Worm (Caenorhabditis elegans) whole organism, young adult: Measurements from ENCODE around the gene nifk-1.

Experiments
- C06A6.2 ChIP-seq: fragments of 200-800 bp; sonication (Bioruptor generic); conservative IDR thresholded peaks from 2 replicates; pipeline ENCODE4 v1.3.6; 2022; ENCODE audit warnings: missing genetic modification characterization, missing compliant biosample characterization
- C17E4.6 ChIP-seq: fragments of 200-800 bp; sonication (Bioruptor generic); IDR thresholded peaks from 2 replicates; pipeline ENCODE4 v1.3.6; 2022; ENCODE audit warnings: missing genetic modification reagents, missing genetic modification characterization, missing compliant biosample characterization
- F22D6.2 ChIP-seq: sonication (generic microtip); optimal IDR thresholded peaks from 2 replicates; lab custom pipeline; 2016; ENCODE audit warnings: mild to moderate bottlenecking, missing genetic modification characterization, missing compliant biosample characterization
- F23B12.7 ChIP-seq: sonication (generic microtip); optimal IDR thresholded peaks from 2 replicates; lab custom pipeline; 2017; ENCODE audit warnings: missing genetic modification characterization, mild to moderate bottlenecking, missing compliant biosample characterization, antibody characterized with exemption, moderate library complexity; ENCODE audit not compliant: insufficient read depth
- F49E8.2 ChIP-seq: sonication (generic microtip); optimal IDR thresholded peaks from 3 replicates; lab custom pipeline; 2017; ENCODE audit warnings: missing genetic modification characterization, mild to moderate bottlenecking, missing compliant biosample characterization, antibody characterized with exemption, moderate library complexity; ENCODE audit not compliant: insufficient read depth
- F52B5.7 ChIP-seq: sonication (generic microtip); optimal IDR thresholded peaks from 2 replicates; lab custom pipeline; 2016; ENCODE audit warnings: mild to moderate bottlenecking, missing genetic modification characterization, missing compliant biosample characterization
- F57C9.4 ChIP-seq: sonication (generic microtip); optimal IDR thresholded peaks from 2 replicates; lab custom pipeline; 2017; ENCODE audit warnings: mild to moderate bottlenecking, missing genetic modification characterization, missing compliant biosample characterization
- Y56A3A.18 ChIP-seq: fragments of 200-800 bp; sonication (Bioruptor generic); IDR thresholded peaks from 2 replicates; pipeline ENCODE4 v1.3.6; 2022; ENCODE audit warnings: missing genetic modification reagents, missing genetic modification characterization, missing compliant biosample characterization
- ama-1 ChIP-seq, 3 experiments: fragments of 150-350 bp in 1 of 3; sonication (generic microtip) in 2 of 3; optimal IDR thresholded peaks; 2 replicates each; lab custom pipeline; 2014 to 2018; ENCODE audit warnings: missing biosample characterization in 2 of 3, missing genetic modification characterization in 2 of 3, missing genetic modification reagents in 2 of 3
- aptf-3 ChIP-seq: fragments of 200-800 bp; sonication (Bioruptor generic); IDR thresholded peaks from 2 replicates; pipeline ENCODE4 v1.3.6; 2022; ENCODE audit warnings: missing genetic modification characterization, missing compliant biosample characterization
- cebp-2 ChIP-seq: fragments of 200-800 bp; sonication (Bioruptor generic); IDR thresholded peaks from 2 replicates; pipeline ENCODE4 v1.3.6; 2022; ENCODE audit warnings: missing genetic modification characterization, missing compliant biosample characterization
- ceh-27 ChIP-seq: fragments of 200-800 bp; sonication (Bioruptor generic); optimal IDR thresholded peaks from 2 replicates; lab custom pipeline; 2018; ENCODE audit warnings: mild to moderate bottlenecking, missing genetic modification characterization, moderate library complexity, missing compliant biosample characterization
- ceh-58 ChIP-seq: fragments of 200-800 bp; sonication (Bioruptor generic); IDR thresholded peaks from 2 replicates; pipeline ENCODE4 v1.3.6; 2022; ENCODE audit warnings: missing genetic modification characterization, missing compliant biosample characterization
- ceh-79 ChIP-seq: sonication (generic microtip); optimal IDR thresholded peaks from 2 replicates; lab custom pipeline; 2017; ENCODE audit warnings: mild to moderate bottlenecking, missing genetic modification characterization, missing compliant biosample characterization
- ceh-91 ChIP-seq: fragments of 200-800 bp; sonication (Bioruptor generic); IDR thresholded peaks from 2 replicates; pipeline ENCODE4 v1.3.6; 2022; ENCODE audit warnings: missing genetic modification reagents, missing genetic modification characterization, missing compliant biosample characterization
- chd-7 ChIP-seq: sonication (generic microtip); optimal IDR thresholded peaks from 2 replicates; lab custom pipeline; 2016; ENCODE audit warnings: mild to moderate bottlenecking, missing genetic modification characterization, moderate library complexity, missing compliant biosample characterization
- dpff-1 ChIP-seq: sonication (generic microtip); optimal IDR thresholded peaks from 2 replicates; lab custom pipeline; 2017; ENCODE audit warnings: mild to moderate bottlenecking, missing genetic modification characterization, missing compliant biosample characterization
- dpl-1 ChIP-seq: fragments of 150-350 bp; optimal IDR thresholded peaks from 2 replicates; lab custom pipeline; 2014; ENCODE audit warnings: missing biosample characterization, missing genetic modification reagents, missing genetic modification characterization
- efl-1 ChIP-seq: fragments of 150-350 bp; optimal IDR thresholded peaks from 2 replicates; lab custom pipeline; 2014; ENCODE audit warnings: missing biosample characterization, missing genetic modification reagents, missing genetic modification characterization
- egl-44 ChIP-seq: fragments of 200-800 bp; sonication (Bioruptor generic); IDR thresholded peaks from 2 replicates; pipeline ENCODE4 v1.3.6; 2022; ENCODE audit warnings: missing genetic modification reagents, missing genetic modification characterization, missing compliant biosample characterization
- ekl-4 ChIP-seq: fragments of 200-800 bp; sonication (Bioruptor generic); IDR thresholded peaks from 2 replicates; pipeline ENCODE4 v1.3.6; 2022; ENCODE audit warnings: missing genetic modification reagents, missing genetic modification characterization, missing compliant biosample characterization
- ets-4 ChIP-seq: fragments of 200-800 bp; sonication (Bioruptor generic); optimal IDR thresholded peaks from 2 replicates; lab custom pipeline; 2018; ENCODE audit warnings: mild to moderate bottlenecking, missing genetic modification characterization, missing compliant biosample characterization
- fkh-3 ChIP-seq: sonication (generic microtip); optimal IDR thresholded peaks from 2 replicates; lab custom pipeline; 2016; ENCODE audit warnings: mild to moderate bottlenecking, missing genetic modification characterization, missing compliant biosample characterization
- him-1 ChIP-seq: sonication (generic microtip); optimal IDR thresholded peaks from 2 replicates; lab custom pipeline; 2016; ENCODE audit warnings: missing genotype, missing genetic modification reagents, missing genetic modification characterization, missing compliant biosample characterization
- hlh-12 ChIP-seq: sonication (generic microtip); optimal IDR thresholded peaks from 2 replicates; lab custom pipeline; 2016; ENCODE audit warnings: missing genetic modification characterization, missing compliant biosample characterization
- hmg-1.2 ChIP-seq: fragments of 200-800 bp; sonication (Bioruptor generic); IDR thresholded peaks from 2 replicates; pipeline ENCODE4 v1.3.6; 2022; ENCODE audit warnings: missing genetic modification reagents, missing genetic modification characterization, missing compliant biosample characterization
- lsy-27 ChIP-seq: sonication (generic microtip); optimal IDR thresholded peaks from 2 replicates; lab custom pipeline; 2017; ENCODE audit warnings: missing genetic modification characterization, mild to moderate bottlenecking, missing compliant biosample characterization, antibody characterized with exemption, missing genotype, borderline replicate concordance; ENCODE audit not compliant: insufficient read depth
- madf-6 ChIP-seq: fragments of 200-800 bp; sonication (Bioruptor generic); IDR thresholded peaks from 2 replicates; pipeline ENCODE4 v1.3.6; 2022; ENCODE audit warnings: missing genetic modification reagents, missing genetic modification characterization, missing compliant biosample characterization
- pbrm-1 ChIP-seq: fragments of 200-800 bp; sonication (Bioruptor generic); IDR thresholded peaks from 2 replicates; pipeline ENCODE4 v1.3.6; 2022; ENCODE audit warnings: missing genetic modification reagents, missing genetic modification characterization, missing compliant biosample characterization
- rcor-1 ChIP-seq: fragments of 200-800 bp; sonication (Bioruptor generic); IDR thresholded peaks from 2 replicates; pipeline ENCODE4 v1.3.6; 2022; ENCODE audit warnings: missing genetic modification reagents, missing genetic modification characterization, missing compliant biosample characterization
- rec-8 ChIP-seq, 2 experiments: sonication (generic microtip); optimal IDR thresholded peaks; 2 replicates each; lab custom pipeline; 2016; ENCODE audit warnings: mild to moderate bottlenecking in 2 of 2, missing genetic modification characterization in 2 of 2, missing genetic modification reagents in 2 of 2, missing genotype in 2 of 2, missing biosample characterization in 1 of 2, missing compliant biosample characterization in 1 of 2, moderate library complexity in 1 of 2
- sea-2 ChIP-seq: fragments of 200-800 bp; sonication (Bioruptor generic); IDR thresholded peaks from 2 replicates; pipeline ENCODE4 v1.3.6; 2022; ENCODE audit warnings: missing genetic modification characterization, missing compliant biosample characterization
- snpc-1.3 ChIP-seq: sonication (generic microtip); optimal IDR thresholded peaks from 2 replicates; lab custom pipeline; 2017; ENCODE audit warnings: missing genetic modification characterization, mild to moderate bottlenecking, missing compliant biosample characterization, antibody characterized with exemption, moderate library complexity, missing genotype, missing genetic modification reagents; ENCODE audit not compliant: insufficient read depth
- unc-130 ChIP-seq: sonication (generic microtip); optimal IDR thresholded peaks from 2 replicates; lab custom pipeline; 2016; ENCODE audit warnings: missing genetic modification reagents, missing genetic modification characterization, missing compliant biosample characterization
- zfh-2 ChIP-seq: fragments of 200-800 bp; sonication (Bioruptor generic); conservative IDR thresholded peaks from 2 replicates; pipeline ENCODE4 v1.3.6; 2022; ENCODE audit warnings: missing genetic modification reagents, missing genetic modification characterization, missing compliant biosample characterization
- ztf-22 ChIP-seq: fragments of 200-800 bp; sonication (Bioruptor generic); optimal IDR thresholded peaks from 2 replicates; lab custom pipeline; 2018; ENCODE audit warnings: mild to moderate bottlenecking, missing genetic modification characterization, moderate library complexity, missing compliant biosample characterization
- ztf-3 ChIP-seq: fragments of 200-800 bp; sonication (Bioruptor generic); optimal IDR thresholded peaks from 2 replicates; lab custom pipeline; 2018; ENCODE audit warnings: mild to moderate bottlenecking, missing genetic modification characterization, missing compliant biosample characterization

nifk-1 gene

DNA sequence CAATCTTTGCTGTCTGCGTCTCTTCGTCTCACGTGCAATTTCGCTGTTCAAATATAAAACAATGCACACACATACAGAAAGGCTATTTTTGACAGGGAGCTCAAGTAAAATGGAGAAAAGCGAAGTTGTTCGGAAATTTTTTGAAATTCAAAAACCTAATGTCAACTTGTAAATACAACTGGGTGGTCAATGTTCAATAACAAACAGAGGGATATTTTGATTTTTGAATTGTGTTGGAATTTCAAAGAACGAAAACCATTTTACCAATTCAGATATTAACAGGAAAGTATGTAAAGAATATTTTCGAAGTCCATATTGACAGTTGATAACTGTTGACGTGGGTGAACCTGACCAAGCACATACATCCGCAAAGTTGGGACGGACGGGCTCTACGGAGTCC is 4.8 kb downstream of the nifk-1 start, which contains the start of gene tag-243:
Gene tag-243, minus strand, starts transcription at position 101 of the 400 bp plus-strand sequence.
- peak; percentile 64 for TF ChIP-seq hmg-1.2 (GFP tag; lab: Robert Waterston, UW)
- TF ChIP-seq lsy-27 (tag; lab: Kevin White, UChicago): no peak
- TF ChIP-seq zfh-2 (GFP tag; lab: Robert Waterston, UW): no peak
- TF ChIP-seq ets-4 (GFP tag; lab: Kevin White, UChicago): no peak
- no peak for TF ChIP-seq rcor-1

DNA sequence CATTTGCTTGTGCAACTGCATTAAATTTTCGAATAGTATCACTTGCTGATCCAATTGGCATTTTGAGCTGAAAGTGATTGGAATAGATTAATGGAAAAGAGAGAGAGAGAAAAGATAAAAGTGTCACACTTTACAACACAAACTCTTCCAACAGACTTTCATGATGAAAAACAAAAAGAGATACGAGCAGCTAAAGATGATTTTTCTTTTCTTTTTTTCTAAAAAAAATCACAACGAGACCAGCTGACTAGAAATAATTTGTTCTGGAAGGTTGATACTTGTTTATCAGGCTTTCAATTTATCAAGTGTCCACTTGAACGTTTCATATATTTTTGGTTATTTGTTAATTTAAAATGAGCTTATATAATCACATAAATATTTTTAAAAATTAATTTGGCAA is 6.0 kb downstream of the nifk-1 start:
- TF ChIP-seq cebp-2 (GFP tag; lab: Robert Waterston, UW): no peak
- no peak for TF ChIP-seq C06A6.2
- TF ChIP-seq, all 124 proteins: peak for 0

DNA sequence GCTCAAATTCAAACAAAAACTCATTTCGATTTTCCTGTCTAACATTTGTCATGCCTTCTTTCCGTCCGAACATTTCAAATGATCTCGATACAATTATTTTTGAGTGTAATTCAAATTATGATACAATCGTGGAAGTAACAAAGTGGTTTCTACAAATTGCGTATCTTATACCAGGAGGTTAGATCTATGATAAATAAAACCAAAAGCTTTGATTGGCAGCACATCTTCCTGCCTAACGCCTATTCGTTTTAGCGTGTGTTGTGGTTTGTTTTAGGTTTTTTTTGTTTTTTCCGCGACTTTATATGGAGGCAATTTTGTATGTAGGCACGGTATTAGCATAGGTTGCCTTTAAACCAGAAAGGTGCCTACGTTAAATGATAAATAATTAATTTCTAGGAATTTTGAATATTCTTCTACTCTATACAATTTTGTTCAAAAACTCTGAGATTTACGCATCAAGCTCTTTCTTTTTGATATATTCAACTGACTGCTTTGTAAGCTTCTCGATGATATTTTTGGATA is 13.1 kb downstream of the nifk-1 start, which contains the start of gene srg-11:
Gene srg-11, plus strand, starts transcription at position 51 of the 522 bp plus-strand sequence.
- TF ChIP-seq dpff-1 (no peak), unc-130 (GFP tag; lab: Kevin White, UChicago) (no peak), efl-1 (GFP tag; lab: Kevin White, UChicago) (no peak), sea-2 (GFP tag; lab: Robert Waterston, UW) (no peak), hlh-12 (tag; lab: Kevin White, UChicago) (no peak), snpc-1.3 (tag; lab: Kevin White, UChicago) (no peak), C06A6.2 (no peak), ama-1 (optimal IDR thresholded peaks at IDR 0.05; lab: Kevin White, UChicago) (no peak), ama-1 (GFP tag; optimal IDR thresholded peaks at IDR 0.05; lab: Kevin White, UChicago) (no peak), chd-7 (tag; lab: Kevin White, UChicago) (no peak), ceh-91 (GFP tag; lab: Robert Waterston, UW) (no peak), ekl-4 (GFP tag; lab: Robert Waterston, UW) (no peak), madf-6 (no peak), pbrm-1 (GFP tag; lab: Robert Waterston, UW) (no peak), Y56A3A.18 (GFP tag; lab: Robert Waterston, UW) (no peak), ceh-79 (no peak)

DNA sequence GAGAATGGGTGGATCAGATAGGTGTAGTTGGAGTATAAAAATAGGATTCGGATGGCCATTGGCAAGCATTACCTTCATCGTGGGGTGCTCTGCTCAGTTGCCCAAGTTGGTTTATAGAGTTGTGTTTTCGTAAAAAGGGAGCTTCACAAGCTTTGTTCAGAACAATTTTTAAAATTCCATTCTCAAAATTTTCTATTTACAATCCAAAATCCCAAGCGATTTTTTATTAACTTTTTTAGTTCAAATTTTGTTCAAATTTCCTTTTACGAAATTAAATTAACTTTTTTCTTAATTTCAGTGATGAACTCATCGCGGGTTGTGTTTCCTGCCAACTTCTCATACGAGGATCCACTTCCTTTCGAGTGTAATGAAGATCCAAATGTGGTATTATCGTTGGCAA is 15.6 kb downstream of the nifk-1 start, which contains the start of gene srg-10:
Gene srg-10, plus strand, starts transcription at position 301 of the 400 bp plus-strand sequence.
- TF ChIP-seq ceh-58 (GFP tag; lab: Robert Waterston, UW) (no peak), C06A6.2 (no peak), F57C9.4 (no peak), ztf-3 (GFP tag; lab: Kevin White, UChicago) (no peak)

DNA sequence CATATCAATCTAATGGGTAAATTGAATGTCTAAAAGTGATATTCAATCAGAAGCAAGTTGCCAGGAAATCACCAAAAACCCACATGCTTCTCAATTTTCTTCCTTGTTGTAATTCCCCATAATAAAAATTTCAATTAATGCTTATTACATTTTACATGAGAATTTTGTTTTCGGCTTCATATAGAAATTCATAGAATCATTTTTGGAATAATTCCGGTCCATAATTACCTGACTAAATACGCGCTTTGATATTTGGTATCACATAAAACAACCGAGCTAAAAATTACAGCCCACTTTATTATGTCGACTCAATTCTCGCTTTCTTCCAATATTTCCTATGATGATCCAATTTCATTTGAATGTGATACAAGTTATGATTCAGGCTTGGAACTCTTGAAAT is 21.2 kb downstream of the nifk-1 start, which contains the start of gene srg-13:
Gene srg-13, plus strand, starts transcription at position 301 of the 400 bp plus-strand sequence.
- TF ChIP-seq dpl-1 (GFP tag; lab: Kevin White, UChicago) (no peak), C17E4.6 (GFP tag; lab: Robert Waterston, UW) (no peak)

DNA sequence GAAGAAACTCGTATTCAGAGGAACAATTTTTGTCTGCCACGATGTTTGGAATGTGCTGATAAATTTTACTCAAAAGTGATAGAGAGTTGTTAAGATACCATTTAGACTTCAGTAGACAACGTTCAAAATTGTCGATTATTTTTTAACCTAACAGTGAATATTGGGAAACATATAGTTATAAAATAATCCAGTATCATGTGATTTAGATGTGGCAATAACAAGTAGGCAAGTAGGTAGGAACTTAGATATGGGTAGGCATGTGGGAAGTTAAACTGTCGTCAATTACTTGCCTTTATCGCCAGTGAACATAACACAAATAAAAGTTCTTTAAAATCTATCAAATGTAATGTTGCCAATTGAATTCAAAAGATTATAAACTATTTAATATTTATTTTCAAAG is 21.6 kb downstream of the nifk-1 start, which contains the start of gene T23F11.11:
Gene T23F11.11, minus strand, starts transcription at position 101 of the 400 bp plus-strand sequence.
- TF ChIP-seq rec-8 (tag; optimal IDR thresholded peaks at IDR 0.05; lab: Kevin White, UChicago) (no peak), aptf-3 (GFP tag; lab: Robert Waterston, UW) (no peak), him-1 (tag; lab: Kevin White, UChicago) (no peak), ztf-22 (GFP tag; lab: Kevin White, UChicago) (no peak), F22D6.2 (tag; lab: Kevin White, UChicago) (no peak), egl-44 (GFP tag; lab: Robert Waterston, UW) (no peak), F49E8.2 (tag; lab: Kevin White, UChicago) (no peak), fkh-3 (tag; lab: Kevin White, UChicago) (no peak), F52B5.7 (no peak), ceh-27 (no peak), F23B12.7 (tag; lab: Kevin White, UChicago) (no peak)
